Fruit fly (Drosophila melanogaster): Measurements from ENCODE around the gene ORMDL.

ORMDL gene

DNA sequence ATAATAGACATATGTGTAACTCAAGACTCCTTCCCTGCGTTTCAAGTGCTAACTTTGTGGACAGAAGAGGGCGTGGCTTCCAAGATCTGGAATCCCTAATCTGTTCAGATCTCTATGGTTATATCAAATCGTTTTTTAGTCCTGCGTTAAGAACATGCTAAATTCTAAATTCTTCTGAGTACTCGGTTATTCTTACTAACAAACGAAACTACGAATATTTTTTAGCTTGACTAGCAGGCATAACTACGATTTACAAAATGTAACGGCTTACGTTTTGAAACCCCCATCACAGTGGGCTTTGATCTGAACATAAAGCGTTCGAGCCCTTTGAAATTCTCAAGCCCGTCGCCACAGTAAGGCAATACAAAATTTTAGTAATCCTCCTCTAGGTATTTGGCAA, 4.0 kb downstream of the ORMDL start, which contains the start of gene CG32445:
Gene CG32445, plus strand, starts transcription at position 301 of the 400 bp plus-strand sequence.
- TF ChIP-seq CG9705 (GFP tag; optimal IDR thresholded peaks at IDR 0.05), result no peak
- no peak for TF ChIP-seq brk (GFP tag; optimal IDR thresholded peaks at IDR 0.05)
- no peak for TF ChIP-seq jim (GFP tag; optimal IDR thresholded peaks at IDR 0.05)
- TF ChIP-seq CrebA (GFP tag; optimal IDR thresholded peaks at IDR 0.05; ENCODE audit: borderline replicate concordance), result no peak
- TF ChIP-seq fru (GFP tag; optimal IDR thresholded peaks at IDR 0.05), result no peak
- no peak for TF ChIP-seq pan (optimal IDR thresholded peaks at IDR 0.05)
- no peak for TF ChIP-seq CG32264 (GFP tag; optimal IDR thresholded peaks at IDR 0.05)
- no peak for TF ChIP-seq dsf (GFP tag; optimal IDR thresholded peaks at IDR 0.05; ENCODE audit: borderline replicate concordance)

DNA sequence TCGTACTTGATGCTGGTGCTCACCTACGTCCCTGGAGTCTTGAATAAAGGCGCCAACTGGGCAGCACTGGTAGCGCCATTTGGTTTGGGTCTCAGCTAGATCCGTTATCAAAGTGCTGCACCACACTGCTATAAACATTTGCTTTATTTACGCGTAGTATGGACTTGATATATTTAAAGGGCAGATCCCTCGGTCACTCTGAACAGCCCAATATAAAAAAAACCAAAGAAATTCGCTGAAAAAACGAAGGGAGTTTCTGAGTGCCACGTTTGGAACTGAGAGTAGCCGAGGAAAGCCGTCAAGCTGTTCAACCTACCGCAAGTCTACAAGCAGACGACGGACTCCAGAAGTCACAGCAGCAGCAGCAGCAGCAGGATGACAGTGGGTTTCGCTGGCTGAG, 5.7 kb downstream of the ORMDL start, which contains the start of gene Atox1:
Gene Atox1, plus strand, starts transcription at position 181 of the 400 bp plus-strand sequence.
- no peak for TF ChIP-seq Abd-B (GFP tag; optimal IDR thresholded peaks at IDR 0.05)
- no peak for TF ChIP-seq CrebA (GFP tag; optimal IDR thresholded peaks at IDR 0.05; ENCODE audit: borderline replicate concordance)
- TF ChIP-seq dsf (GFP tag; optimal IDR thresholded peaks at IDR 0.05; ENCODE audit: borderline replicate concordance), result no peak
- no peak for TF ChIP-seq br (GFP tag; optimal IDR thresholded peaks at IDR 0.05)
- no peak for TF ChIP-seq psq (GFP tag; optimal IDR thresholded peaks at IDR 0.05)
- TF ChIP-seq sv (GFP tag; optimal IDR thresholded peaks at IDR 0.05), result peak; percentile 10
- TF ChIP-seq Hr83 (GFP tag; optimal IDR thresholded peaks at IDR 0.05; ENCODE audit: poor library complexity, severe bottlenecking), result no peak
- TF ChIP-seq pan (optimal IDR thresholded peaks at IDR 0.05), result no peak
- TF ChIP-seq woc (GFP tag; optimal IDR thresholded peaks at IDR 0.05), result no peak
- no peak for TF ChIP-seq Vsx2 (GFP tag; optimal IDR thresholded peaks at IDR 0.05; ENCODE audit: partially characterized antibody)
- TF ChIP-seq brk (GFP tag; optimal IDR thresholded peaks at IDR 0.05), result no peak
- no peak for TF ChIP-seq Hnf4 (GFP tag; optimal IDR thresholded peaks at IDR 0.05)
- no peak for TF ChIP-seq CG32264 (GFP tag; optimal IDR thresholded peaks at IDR 0.05)
- no peak for TF ChIP-seq Jra (GFP tag; optimal IDR thresholded peaks at IDR 0.05)
- no peak for TF ChIP-seq N (GFP tag; optimal IDR thresholded peaks at IDR 0.05)
- peak; percentile 5 for TF ChIP-seq OdsH (GFP tag; optimal IDR thresholded peaks at IDR 0.05)
- no peak for TF ChIP-seq usp (GFP tag; optimal IDR thresholded peaks at IDR 0.05)
- no peak for TF ChIP-seq ey (GFP tag; optimal IDR thresholded peaks at IDR 0.05)
- peak; percentile 7 for TF ChIP-seq jim (GFP tag; optimal IDR thresholded peaks at IDR 0.05)
- no peak for TF ChIP-seq sage (GFP tag; optimal IDR thresholded peaks at IDR 0.05)
- TF ChIP-seq HLH106 (tag; optimal IDR thresholded peaks at IDR 0.05), result peak; percentile 56
- no peak for TF ChIP-seq lola (GFP tag; optimal IDR thresholded peaks at IDR 0.05)
- TF ChIP-seq Dfd (GFP tag; optimal IDR thresholded peaks at IDR 0.05), result no peak
- no peak for TF ChIP-seq Hr78 (GFP tag; optimal IDR thresholded peaks at IDR 0.05)
- TF ChIP-seq Rel (GFP tag; optimal IDR thresholded peaks at IDR 0.05), result no peak
- TF ChIP-seq Rel (tag; optimal IDR thresholded peaks at IDR 0.05), result peak; percentile 63
- no peak for TF ChIP-seq foxo (GFP tag; optimal IDR thresholded peaks at IDR 0.05)
- peak; percentile 27 for TF ChIP-seq dmrt93B (GFP tag; optimal IDR thresholded peaks at IDR 0.05)
- no peak for TF ChIP-seq Mio (GFP tag; optimal IDR thresholded peaks at IDR 0.05)
- TF ChIP-seq Myc (optimal IDR thresholded peaks at IDR 0.05), result peak; percentile 74
- no peak for TF ChIP-seq Dif (GFP tag; optimal IDR thresholded peaks at IDR 0.05; ENCODE audit: partially characterized antibody)
- TF ChIP-seq CG9705 (GFP tag; optimal IDR thresholded peaks at IDR 0.05), result peak; percentile 70
- no peak for TF ChIP-seq fru (GFP tag; optimal IDR thresholded peaks at IDR 0.05)
- TF ChIP-seq rgr (GFP tag; optimal IDR thresholded peaks at IDR 0.05), result peak; percentile 45
- TF ChIP-seq Sp1 (GFP tag; optimal IDR thresholded peaks at IDR 0.05), result peak; percentile 46
- TF ChIP-seq tai (GFP tag; optimal IDR thresholded peaks at IDR 0.05), result no peak
- no peak for TF ChIP-seq dl (GFP tag; optimal IDR thresholded peaks at IDR 0.05; ENCODE audit: insufficient read depth in 1 of 2, partially characterized antibody in 2 of 2)
- peak; percentile 15 for TF ChIP-seq h (GFP tag; optimal IDR thresholded peaks at IDR 0.05)
- TF ChIP-seq GATAd (GFP tag; optimal IDR thresholded peaks at IDR 0.05), result no peak
